Fruit fly (Drosophila melanogaster) whole organism, embryonic: ENCODE measurements around the gene Cep135.

ENCODE experiments used
- BEAF-32 ChIP-seq: fragments of 200-800 bp; sonication (Bioruptor generic); optimal IDR thresholded peaks from 3 replicates; lab custom pipeline; 2017; ENCODE audit warnings: missing biosample characterization, missing genetic modification characterization, mild to moderate bottlenecking, moderate library complexity, missing genetic modification reagents
- Bgb ChIP-seq: fragments of 200-800 bp; sonication (Bioruptor generic); IDR thresholded peaks from 2 replicates; pipeline ENCODE4 v1.3.6; 2022; ENCODE audit warnings: missing biosample characterization, missing genetic modification characterization; ENCODE audit not compliant: partially characterized antibody
- CG11085 ChIP-seq: fragments of 200-800 bp; sonication (Bioruptor generic); IDR thresholded peaks from 2 replicates; pipeline ENCODE4 v1.3.6; 2022; ENCODE audit warnings: missing biosample characterization, missing genetic modification characterization
- CG11560 ChIP-seq: fragments of 200-800 bp; sonication (Bioruptor generic); IDR thresholded peaks from 3 replicates; pipeline ENCODE4 v1.3.6; 2022; ENCODE audit warnings: missing biosample characterization, missing genetic modification characterization
- CG12659 ChIP-seq: fragments of 200-800 bp; sonication (Bioruptor generic); optimal IDR thresholded peaks from 3 replicates; lab custom pipeline; 2017; ENCODE audit warnings: mild to moderate bottlenecking, missing biosample characterization, missing genetic modification reagents, missing genetic modification characterization
- CG14860 ChIP-seq: fragments of 200-800 bp; sonication (Bioruptor generic); IDR thresholded peaks from 3 replicates; pipeline ENCODE4 v1.3.6; 2022; ENCODE audit warnings: missing biosample characterization, missing genetic modification characterization; ENCODE audit not compliant: partially characterized antibody
- CG16813 ChIP-seq: fragments of 200-800 bp; sonication (Bioruptor generic); IDR thresholded peaks from 3 replicates; pipeline ENCODE4 v1.3.6; 2022; ENCODE audit warnings: missing biosample characterization, missing genetic modification characterization; ENCODE audit not compliant: partially characterized antibody
- CG33213 ChIP-seq: fragments of 200-800 bp; sonication (Bioruptor generic); optimal IDR thresholded peaks from 3 replicates; lab custom pipeline; 2016; ENCODE audit warnings: missing biosample characterization, missing genetic modification characterization
- CG42726 ChIP-seq: fragments of 200-800 bp; sonication (Bioruptor generic); IDR thresholded peaks from 2 replicates; pipeline ENCODE4 v1.3.6; 2022; ENCODE audit warnings: missing biosample characterization, missing genetic modification characterization; ENCODE audit not compliant: partially characterized antibody
- CG4282 ChIP-seq: fragments of 200-800 bp; sonication (Bioruptor generic); optimal IDR thresholded peaks from 2 replicates; lab custom pipeline; 2016; ENCODE audit warnings: missing biosample characterization, missing genetic modification characterization
- CG4617 ChIP-seq: fragments of 200-800 bp; sonication (Bioruptor generic); optimal IDR thresholded peaks from 3 replicates; lab custom pipeline; 2016; ENCODE audit warnings: missing biosample characterization, missing genetic modification characterization, borderline replicate concordance
- CG6791 ChIP-seq: fragments of 200-800 bp; sonication (Bioruptor generic); IDR thresholded peaks from 3 replicates; pipeline ENCODE4 v1.3.6; 2022; ENCODE audit warnings: missing biosample characterization, missing genetic modification characterization; ENCODE audit not compliant: partially characterized antibody
- CG8388 ChIP-seq: fragments of 200-800 bp; sonication (Bioruptor generic); optimal IDR thresholded peaks from 2 replicates; lab custom pipeline; 2019; ENCODE audit warnings: missing biosample characterization, mild to moderate bottlenecking, missing genetic modification characterization, moderate library complexity
- CG9876 ChIP-seq: fragments of 200-800 bp; sonication (Bioruptor generic); optimal IDR thresholded peaks from 2 replicates; lab custom pipeline; 2016; ENCODE audit warnings: missing biosample characterization, missing genetic modification characterization
- CHES-1-like ChIP-seq: fragments of 200-800 bp; sonication (Bioruptor generic); optimal IDR thresholded peaks from 2 replicates; lab custom pipeline; 2016; ENCODE audit warnings: missing biosample characterization, missing genetic modification characterization
- Camta ChIP-seq: fragments of 200-800 bp; sonication (Bioruptor generic); optimal IDR thresholded peaks from 2 replicates; lab custom pipeline; 2016; ENCODE audit warnings: missing biosample characterization, missing genetic modification characterization
- Dll ChIP-seq: fragments of 200-800 bp; sonication (Bioruptor generic); IDR thresholded peaks from 4 replicates; pipeline ENCODE4 v1.3.6; 2022; ENCODE audit warnings: missing biosample characterization, missing genetic modification characterization; ENCODE audit not compliant: partially characterized antibody
- Doc3 ChIP-seq: fragments of 200-800 bp; sonication (Bioruptor generic); IDR thresholded peaks from 3 replicates; pipeline ENCODE4 v1.3.6; 2022; ENCODE audit warnings: missing biosample characterization, missing genetic modification characterization; ENCODE audit not compliant: partially characterized antibody
- E2f2 ChIP-seq: fragments of 200-800 bp; sonication (Bioruptor generic); IDR thresholded peaks from 2 replicates; pipeline ENCODE4 v1.3.6; 2022; ENCODE audit warnings: missing biosample characterization, missing genetic modification characterization
- HLH3B ChIP-seq: fragments of 200-800 bp; sonication (Bioruptor generic); IDR thresholded peaks from 2 replicates; pipeline ENCODE4 v1.3.6; 2022; ENCODE audit warnings: missing biosample characterization, missing genetic modification characterization
- Hr3 ChIP-seq: fragments of 200-800 bp; sonication (Bioruptor generic); optimal IDR thresholded peaks from 3 replicates; lab custom pipeline; 2016; ENCODE audit warnings: missing biosample characterization, missing genetic modification characterization
- Hr78 ChIP-seq, 2 experiments: fragments of 200-800 bp in 1 of 2; fragments of >200 bp in 1 of 2; sonication (Bioruptor generic) in 1 of 2; optimal IDR thresholded peaks; 2 replicates each; lab custom pipeline; 2017 to 2019; ENCODE audit warnings: missing biosample characterization in 2 of 2, missing genetic modification characterization in 2 of 2, mild to moderate bottlenecking in 1 of 2, moderate library complexity in 1 of 2
- MESR4 ChIP-seq: fragments of 200-800 bp; sonication (Bioruptor generic); optimal IDR thresholded peaks from 2 replicates; lab custom pipeline; 2018; ENCODE audit warnings: missing biosample characterization, mild to moderate bottlenecking, missing genetic modification characterization, moderate library complexity
- Myb ChIP-seq: fragments of 200-800 bp; sonication (Bioruptor generic); optimal IDR thresholded peaks from 2 replicates; lab custom pipeline; 2016; ENCODE audit warnings: missing biosample characterization, missing genetic modification characterization
- Sry-δ ChIP-seq: fragments of 200-800 bp; sonication (Bioruptor generic); optimal IDR thresholded peaks from 2 replicates; lab custom pipeline; 2016; ENCODE audit warnings: missing biosample characterization, missing genetic modification characterization
- Stat92E ChIP-seq, 3 experiments: fragments of >200 bp in 2 of 3; fragments of 200-800 bp in 1 of 3; sonication (Bioruptor generic) in 1 of 3; optimal IDR thresholded peaks; 2 replicates each; lab custom pipeline; 2017 to 2019; ENCODE audit warnings: missing biosample characterization in 3 of 3, missing genetic modification characterization in 3 of 3, mild to moderate bottlenecking in 1 of 3, moderate library complexity in 1 of 3
- Vsx1 ChIP-seq: fragments of 200-800 bp; sonication (Bioruptor generic); optimal IDR thresholded peaks from 2 replicates; lab custom pipeline; 2017; ENCODE audit warnings: missing biosample characterization, mild to moderate bottlenecking, missing genetic modification characterization, missing genetic modification reagents
- ab ChIP-seq: fragments of 200-800 bp; sonication (Bioruptor generic); optimal IDR thresholded peaks from 2 replicates; lab custom pipeline; 2016; ENCODE audit warnings: missing biosample characterization, missing genetic modification characterization
- abd-A ChIP-seq: fragments of 200-800 bp; sonication (Bioruptor generic); optimal IDR thresholded peaks from 3 replicates; lab custom pipeline; 2019; ENCODE audit warnings: missing biosample characterization, mild to moderate bottlenecking, missing genetic modification characterization, moderate library complexity
- amos ChIP-seq: fragments of 200-800 bp; sonication (Bioruptor generic); IDR thresholded peaks from 2 replicates; pipeline ENCODE4 v1.3.6; 2022; ENCODE audit warnings: missing biosample characterization, missing genetic modification characterization; ENCODE audit not compliant: partially characterized antibody
- ato ChIP-seq: fragments of 200-800 bp; sonication (Bioruptor generic); IDR thresholded peaks from 2 replicates; pipeline ENCODE4 v1.3.6; 2022; ENCODE audit warnings: missing biosample characterization, missing genetic modification characterization; ENCODE audit not compliant: partially characterized antibody
- bbx ChIP-seq: fragments of 200-800 bp; sonication (Bioruptor generic); IDR thresholded peaks from 2 replicates; pipeline ENCODE4 v1.3.6; 2022; ENCODE audit warnings: missing biosample characterization, missing genetic modification characterization; ENCODE audit not compliant: partially characterized antibody
- btn ChIP-seq: fragments of 200-800 bp; sonication (Bioruptor generic); optimal IDR thresholded peaks from 2 replicates; lab custom pipeline; 2016; ENCODE audit warnings: missing biosample characterization, missing genetic modification characterization
- chinmo ChIP-seq: fragments of 200-800 bp; sonication (Bioruptor generic); IDR thresholded peaks from 4 replicates; pipeline ENCODE4 v1.3.6; 2022; ENCODE audit warnings: missing biosample characterization, missing genetic modification characterization; ENCODE audit not compliant: partially characterized antibody
- gfzf ChIP-seq: fragments of 200-800 bp; sonication (Bioruptor generic); optimal IDR thresholded peaks from 2 replicates; lab custom pipeline; 2016; ENCODE audit warnings: missing biosample characterization, mild to moderate bottlenecking, missing genetic modification characterization, moderate library complexity
- gsb-n ChIP-seq: fragments of 200-800 bp; sonication (Bioruptor generic); optimal IDR thresholded peaks from 3 replicates; lab custom pipeline; 2018; ENCODE audit warnings: missing biosample characterization, mild to moderate bottlenecking, missing genetic modification characterization
- h ChIP-seq: fragments of >200 bp; optimal IDR thresholded peaks from 2 replicates; lab custom pipeline; 2017
- inv ChIP-seq: fragments of 200-800 bp; sonication (Bioruptor generic); IDR thresholded peaks from 2 replicates; pipeline ENCODE4 v1.3.6; 2022; ENCODE audit warnings: missing biosample characterization, missing genetic modification characterization; ENCODE audit not compliant: partially characterized antibody
- nom ChIP-seq: fragments of 200-800 bp; sonication (Bioruptor generic); optimal IDR thresholded peaks from 2 replicates; lab custom pipeline; 2017; ENCODE audit warnings: missing biosample characterization, missing genetic modification characterization, mild to moderate bottlenecking, moderate library complexity, missing genetic modification reagents
- peb ChIP-seq: fragments of 200-800 bp; sonication (Bioruptor generic); IDR thresholded peaks from 2 replicates; pipeline ENCODE4 v1.3.6; 2022; ENCODE audit warnings: missing biosample characterization, missing genetic modification characterization
- pfk ChIP-seq: fragments of 200-800 bp; sonication (Bioruptor generic); optimal IDR thresholded peaks from 2 replicates; lab custom pipeline; 2018; ENCODE audit warnings: missing biosample characterization, mild to moderate bottlenecking, missing genetic modification characterization, moderate library complexity
- stwl ChIP-seq: fragments of 200-800 bp; sonication (Bioruptor generic); optimal IDR thresholded peaks from 3 replicates; lab custom pipeline; 2018; ENCODE audit warnings: missing biosample characterization, mild to moderate bottlenecking, missing genetic modification characterization, moderate library complexity
- tna ChIP-seq: fragments of 200-800 bp; sonication (Bioruptor generic); IDR thresholded peaks from 2 replicates; pipeline ENCODE4 v1.3.6; 2022; ENCODE audit warnings: missing biosample characterization, missing genetic modification characterization; ENCODE audit not compliant: partially characterized antibody
- trem ChIP-seq: fragments of 200-800 bp; optimal IDR thresholded peaks from 3 replicates; lab custom pipeline; 2019; ENCODE audit warnings: missing biosample characterization, mild to moderate bottlenecking, missing genetic modification characterization, moderate library complexity
- unc-4 ChIP-seq: fragments of 200-800 bp; sonication (Bioruptor generic); IDR thresholded peaks from 2 replicates; pipeline ENCODE4 v1.3.6; 2022; ENCODE audit warnings: missing biosample characterization, missing genetic modification characterization; ENCODE audit not compliant: partially characterized antibody
- wdn ChIP-seq: fragments of 200-800 bp; sonication (Bioruptor generic); IDR thresholded peaks from 2 replicates; pipeline ENCODE4 v1.3.6; 2022; ENCODE audit warnings: missing biosample characterization, missing genetic modification characterization
- zen2 ChIP-seq: fragments of 200-800 bp; sonication (Bioruptor generic); IDR thresholded peaks from 3 replicates; pipeline ENCODE4 v1.3.6; 2022; ENCODE audit warnings: missing biosample characterization, missing genetic modification characterization; ENCODE audit not compliant: partially characterized antibody
- zfh2 ChIP-seq: fragments of 200-800 bp; sonication (Bioruptor generic); optimal IDR thresholded peaks from 2 replicates; lab custom pipeline; 2016; ENCODE audit warnings: missing biosample characterization, missing genetic modification characterization

Cep135 gene

dm6 chr3L:15116536-15116935 lies at the start of gene Cep135:
Cep135 (plus strand) TSS chr3L:15116737.
- TF ChIP-seq zfh2 (GFP tag; lab: Kevin White, UChicago) (no peak), nom (GFP tag; lab: Kevin White, UChicago) (peak; percentile 0), Doc3 (GFP tag; lab: Robert Waterston, UW) (peak; percentile 82), CG4617 (GFP tag; lab: Kevin White, UChicago) (peak; percentile 36), ab (GFP tag; lab: Kevin White, UChicago) (no peak), Camta (GFP tag; lab: Kevin White, UChicago) (no peak), Vsx1 (GFP tag; lab: Kevin White, UChicago) (no peak), Myb (peak; percentile 96), stwl (peak; percentile 94), gsb-n (no peak), CG6791 (GFP tag; lab: Robert Waterston, UW) (peak; percentile 90), Dll (GFP tag; lab: Robert Waterston, UW) (peak; percentile 92), CG11085 (GFP tag; lab: Robert Waterston, UW) (no peak), gfzf (GFP tag; lab: Kevin White, UChicago) (peak; percentile 55), Hr78 (GFP tag; optimal IDR thresholded peaks at IDR 0.05; lab: Kevin White, UChicago) (no peak), btn (GFP tag; lab: Kevin White, UChicago) (no peak), peb (no peak), E2f2 (GFP tag; lab: Robert Waterston, UW) (peak; percentile 85), CG16813 (GFP tag; lab: Robert Waterston, UW) (peak; percentile 83), abd-A (tag; lab: Kevin White, UChicago) (no peak), MESR4 (GFP tag; lab: Kevin White, UChicago) (peak; percentile 15), CG12659 (GFP tag; lab: Kevin White, UChicago) (peak; percentile 28), CG8388 (GFP tag; lab: Kevin White, UChicago) (no peak), tna (GFP tag; lab: Robert Waterston, UW) (peak; percentile 92), Bgb (GFP tag; lab: Robert Waterston, UW) (peak; percentile 87), BEAF-32 (GFP tag; lab: Kevin White, UChicago) (peak; percentile 71), pfk (GFP tag; lab: Kevin White, UChicago) (no peak), Sry-δ (peak; percentile 60), CG33213 (GFP tag; lab: Kevin White, UChicago) (no peak), CG9876 (GFP tag; lab: Kevin White, UChicago) (no peak), h (no peak), chinmo (GFP tag; lab: Robert Waterston, UW) (peak; percentile 86; the same call in 2 of the 4 replicates), CG4282 (GFP tag; lab: Kevin White, UChicago) (no peak), CG14860 (GFP tag; lab: Robert Waterston, UW) (peak; percentile 86), CHES-1-like (GFP tag; lab: Kevin White, UChicago) (no peak), CG11560 (tag; lab: Robert Waterston, UW) (no peak), zen2 (GFP tag; lab: Robert Waterston, UW) (peak; percentile 93), CG42726 (peak; percentile 51; the same call in 1 of the 2 replicates), ato (GFP tag; lab: Robert Waterston, UW) (peak; percentile 92), bbx (GFP tag; lab: Robert Waterston, UW) (peak; percentile 85), Stat92E (GFP tag; optimal IDR thresholded peaks at IDR 0.05; lab: Kevin White, UChicago) (peak in 1 of 3 experiments; percentile 15), unc-4 (GFP tag; lab: Robert Waterston, UW) (peak; percentile 80), wdn (no peak), trem (peak; percentile 71), amos (GFP tag; lab: Robert Waterston, UW) (peak; percentile 80; the same call in 1 of the 2 replicates), HLH3B (GFP tag; lab: Robert Waterston, UW) (no peak), inv (GFP tag; lab: Robert Waterston, UW) (peak; percentile 66), Hr3 (GFP tag; lab: Kevin White, UChicago) (no peak)
